Worm (Caenorhabditis elegans) whole organism, early embryonic: ENCODE data around the gene C02B10.6.

ENCODE experiments used
- B0310.2 ChIP-seq: sonication (generic microtip); optimal IDR thresholded peaks from 2 replicates; lab custom pipeline; 2016; ENCODE audit warnings: mild to moderate bottlenecking, missing genetic modification characterization, missing compliant biosample characterization
- ama-1 ChIP-seq: fragments of 150-350 bp; optimal IDR thresholded peaks from 2 replicates; lab custom pipeline; 2014
- ceh-13 ChIP-seq: fragments of 200-800 bp; sonication (Bioruptor generic); optimal IDR thresholded peaks from 2 replicates; lab custom pipeline; 2018; ENCODE audit warnings: mild to moderate bottlenecking, missing genetic modification characterization, missing compliant biosample characterization
- ets-7 ChIP-seq: sonication (generic microtip); optimal IDR thresholded peaks from 2 replicates; lab custom pipeline; 2016; ENCODE audit warnings: missing genotype, missing genetic modification characterization, missing compliant biosample characterization
- flt-1 ChIP-seq: fragments of 200-800 bp; sonication (Bioruptor generic); IDR thresholded peaks from 2 replicates; pipeline ENCODE4 v1.3.6; 2022; ENCODE audit warnings: missing genetic modification characterization, missing compliant biosample characterization
- hmg-4 ChIP-seq: fragments of 200-800 bp; sonication (Bioruptor generic); optimal IDR thresholded peaks from 2 replicates; lab custom pipeline; 2018; ENCODE audit warnings: mild to moderate bottlenecking, missing genetic modification characterization, missing compliant biosample characterization
- hnd-1 ChIP-seq: sonication (generic microtip); optimal IDR thresholded peaks from 2 replicates; lab custom pipeline; 2016; ENCODE audit warnings: missing genetic modification characterization, missing compliant biosample characterization
- pes-1 ChIP-seq: fragments of 200-800 bp; sonication (Bioruptor generic); IDR thresholded peaks from 2 replicates; pipeline ENCODE4 v1.3.6; 2022; ENCODE audit warnings: missing genetic modification reagents, missing genetic modification characterization, missing compliant biosample characterization
- scrt-1 ChIP-seq: fragments of 200-800 bp; sonication (Bioruptor generic); IDR thresholded peaks from 2 replicates; pipeline ENCODE4 v1.3.6; 2022; ENCODE audit warnings: missing genetic modification characterization, missing compliant biosample characterization
- tbx-37 ChIP-seq: fragments of 200-800 bp; sonication (Bioruptor generic); conservative IDR thresholded peaks from 2 replicates; pipeline ENCODE4 v1.3.6; 2022; ENCODE audit warnings: missing genetic modification reagents, missing genetic modification characterization, missing compliant biosample characterization

DNA sequence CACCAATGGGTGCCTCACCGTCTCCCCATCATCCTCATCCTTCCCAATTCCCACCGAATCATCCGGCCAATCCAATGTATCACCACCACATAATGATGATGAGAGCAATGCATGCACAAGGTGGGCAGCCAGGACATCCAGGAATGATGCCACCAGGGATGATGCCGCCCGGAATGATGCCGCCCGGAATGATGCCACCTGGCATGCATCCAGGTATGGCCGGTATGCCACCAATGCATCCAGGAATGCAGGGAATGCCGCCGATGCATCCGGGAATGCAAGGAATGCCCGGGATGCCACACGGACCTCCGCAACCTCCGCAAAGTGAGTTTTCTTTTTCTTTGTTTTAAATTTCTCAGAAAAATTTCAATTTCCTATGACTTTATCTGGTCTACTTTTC is 15.1 kb downstream of the C02B10.6 start:
- TF ChIP-seq flt-1 (no peak), hmg-4 (GFP tag; lab: Kevin White, UChicago) (no peak), scrt-1 (GFP tag; lab: Robert Waterston, UW) (no peak), pes-1 (GFP tag; lab: Robert Waterston, UW) (no peak), B0310.2 (tag; lab: Kevin White, UChicago) (no peak), ets-7 (tag; lab: Kevin White, UChicago) (no peak), ceh-13 (GFP tag; lab: Kevin White, UChicago) (no peak), hnd-1 (tag; lab: Kevin White, UChicago) (no peak), tbx-37 (no peak), ama-1 (lab: Kevin White, UChicago) (no peak)
